Worm (Caenorhabditis elegans) whole organism, L1 larva: Measurements from ENCODE around the gene spe-18.

Source experiments
- C04F5.9 ChIP-seq: sonication (generic microtip); optimal IDR thresholded peaks from 2 replicates; lab custom pipeline; 2016; ENCODE audit warnings: missing genetic modification characterization, missing compliant biosample characterization
- C34B4.2 ChIP-seq: sonication (generic microtip); optimal IDR thresholded peaks from 2 replicates; lab custom pipeline; 2017; ENCODE audit warnings: mild to moderate bottlenecking, missing genetic modification characterization, missing compliant biosample characterization
- aha-1 ChIP-seq: fragments of 150-350 bp; optimal IDR thresholded peaks from 2 replicates; lab custom pipeline; 2014; ENCODE audit warnings: missing biosample characterization, missing genetic modification characterization
- ceh-63 ChIP-seq: fragments of 200-800 bp; sonication (Bioruptor generic); optimal IDR thresholded peaks from 2 replicates; lab custom pipeline; 2018; ENCODE audit warnings: mild to moderate bottlenecking, missing genetic modification characterization, missing compliant biosample characterization
- ceh-8 ChIP-seq: fragments of 200-800 bp; sonication (Bioruptor generic); optimal IDR thresholded peaks from 2 replicates; lab custom pipeline; 2018; ENCODE audit warnings: mild to moderate bottlenecking, missing genetic modification characterization, moderate library complexity, missing compliant biosample characterization
- ceh-82 ChIP-seq, 3 experiments: fragments of 150-350 bp in 1 of 3; sonication (generic microtip) in 2 of 3; optimal IDR thresholded peaks; 2 replicates each; lab custom pipeline; 2014 to 2017; ENCODE audit warnings: missing biosample characterization in 3 of 3, missing genetic modification characterization in 3 of 3
- efl-1 ChIP-seq, 4 experiments: fragments of 150-350 bp; optimal IDR thresholded peaks in 3 of 4; peaks in 1 of 4; 1 replicate in 1 of 4; 2 replicates in 3 of 4; lab custom pipeline; 2014; ENCODE audit warnings: missing biosample characterization in 2 of 4, missing genetic modification characterization in 2 of 4, missing genetic modification reagents in 2 of 4
- efl-3 ChIP-seq: fragments of 200-800 bp; sonication (Bioruptor generic); optimal IDR thresholded peaks from 2 replicates; lab custom pipeline; 2018; ENCODE audit warnings: mild to moderate bottlenecking, missing genetic modification characterization, missing compliant biosample characterization
- egl-13 ChIP-seq: sonication (generic microtip); optimal IDR thresholded peaks from 2 replicates; lab custom pipeline; 2016; ENCODE audit warnings: missing genotype, missing genetic modification reagents, missing genetic modification characterization, missing compliant biosample characterization
- elt-2 ChIP-seq: sonication (generic microtip); optimal IDR thresholded peaks from 2 replicates; lab custom pipeline; 2016; ENCODE audit warnings: missing genetic modification characterization, mild to moderate bottlenecking, inconsistent platforms, missing compliant biosample characterization, missing genetic modification reagents
- elt-3 ChIP-seq, 6 experiments: fragments of 150-350 bp in 1 of 6; sonication (generic microtip); optimal IDR thresholded peaks; 2 replicates each; lab custom pipeline; 2017 to 2018; ENCODE audit warnings: missing biosample characterization in 6 of 6, missing genetic modification characterization in 6 of 6, inconsistent platforms in 1 of 6
- ets-5 ChIP-seq: fragments of 200-800 bp; sonication (Bioruptor generic); IDR thresholded peaks from 2 replicates; pipeline ENCODE4 v1.3.6; 2022; ENCODE audit warnings: missing genetic modification characterization, missing compliant biosample characterization
- fkh-10 ChIP-seq: sonication (generic microtip); optimal IDR thresholded peaks from 2 replicates; lab custom pipeline; 2017; ENCODE audit warnings: missing biosample characterization, missing genetic modification reagents, missing genetic modification characterization
- fkh-4 ChIP-seq: sonication (generic microtip); optimal IDR thresholded peaks from 2 replicates; lab custom pipeline; 2016; ENCODE audit warnings: missing compliant biosample characterization, missing genetic modification characterization, borderline replicate concordance
- fos-1 ChIP-seq: fragments of 150-350 bp; optimal IDR thresholded peaks from 2 replicates; lab custom pipeline; 2014; ENCODE audit warnings: missing biosample characterization, missing genetic modification characterization
- hlh-4 ChIP-seq: sonication (generic microtip); optimal IDR thresholded peaks from 2 replicates; lab custom pipeline; 2016; ENCODE audit warnings: mild to moderate bottlenecking, missing genetic modification characterization, missing compliant biosample characterization
- isw-1 ChIP-seq: fragments of 200-800 bp; sonication (Bioruptor generic); IDR thresholded peaks from 2 replicates; pipeline ENCODE4 v1.3.6; 2022; ENCODE audit warnings: missing genetic modification characterization, missing compliant biosample characterization
- jun-1 ChIP-seq: fragments of 150-350 bp; optimal IDR thresholded peaks from 2 replicates; lab custom pipeline; 2014; ENCODE audit warnings: missing biosample characterization, missing genetic modification reagents, missing genetic modification characterization
- lin-13 ChIP-seq: fragments of 150-350 bp; optimal IDR thresholded peaks from 2 replicates; lab custom pipeline; 2014; ENCODE audit warnings: missing biosample characterization, missing genetic modification reagents, missing genetic modification characterization
- lin-15B ChIP-seq: fragments of 150-350 bp; sonication (generic microtip); optimal IDR thresholded peaks from 3 replicates; lab custom pipeline; 2014; ENCODE audit warnings: missing biosample characterization, missing genetic modification characterization
- lsy-2 ChIP-seq, 2 experiments: fragments of 150-350 bp; optimal IDR thresholded peaks; 2 replicates each; lab custom pipeline; 2014; ENCODE audit warnings: missing biosample characterization in 2 of 2, missing genetic modification characterization in 2 of 2
- mab-9 ChIP-seq: fragments of 200-800 bp; sonication (Bioruptor generic); IDR thresholded peaks from 2 replicates; pipeline ENCODE4 v1.3.6; 2022; ENCODE audit warnings: missing genetic modification reagents, missing genetic modification characterization, missing compliant biosample characterization
- mef-2 ChIP-seq: fragments of 150-350 bp; optimal IDR thresholded peaks from 2 replicates; lab custom pipeline; 2014; ENCODE audit warnings: missing biosample characterization, missing genetic modification characterization
- nhr-11 ChIP-seq: fragments of 150-350 bp; optimal IDR thresholded peaks from 2 replicates; lab custom pipeline; 2014; ENCODE audit warnings: missing biosample characterization, missing genetic modification characterization
- nhr-12 ChIP-seq: sonication (generic microtip); optimal IDR thresholded peaks from 2 replicates; lab custom pipeline; 2017; ENCODE audit warnings: missing biosample characterization, missing genetic modification characterization
- nhr-19 ChIP-seq: fragments of 200-800 bp; sonication (Bioruptor generic); conservative IDR thresholded peaks from 2 replicates; pipeline ENCODE4 v1.3.6; 2022; ENCODE audit warnings: missing genetic modification characterization, missing compliant biosample characterization
- nhr-20 ChIP-seq: sonication (generic microtip); optimal IDR thresholded peaks from 2 replicates; lab custom pipeline; 2016; ENCODE audit warnings: mild to moderate bottlenecking, missing genetic modification characterization, missing compliant biosample characterization
- nhr-237 ChIP-seq: fragments of 150-350 bp; optimal IDR thresholded peaks from 2 replicates; lab custom pipeline; 2014; ENCODE audit warnings: missing biosample characterization, missing genetic modification characterization
- nhr-76 ChIP-seq: sonication (generic microtip); optimal IDR thresholded peaks from 2 replicates; lab custom pipeline; 2017; ENCODE audit warnings: missing biosample characterization, missing genetic modification characterization
- nhr-77 ChIP-seq: fragments of 150-350 bp; optimal IDR thresholded peaks from 2 replicates; lab custom pipeline; 2014; ENCODE audit warnings: missing biosample characterization, missing genetic modification characterization
- nhr-84 ChIP-seq: sonication (generic microtip); optimal IDR thresholded peaks from 2 replicates; lab custom pipeline; 2017; ENCODE audit warnings: missing biosample characterization, missing genetic modification characterization
- nhr-85 ChIP-seq: sonication (generic microtip); peaks from one replicate; lab custom pipeline; 2016; ENCODE audit warnings: missing genetic modification characterization, inconsistent platforms, missing compliant biosample characterization
- nhr-90 ChIP-seq: sonication (generic microtip); optimal IDR thresholded peaks from 2 replicates; lab custom pipeline; 2016; ENCODE audit warnings: mild to moderate bottlenecking, missing genetic modification characterization, missing compliant biosample characterization; ENCODE audit not compliant: poor library complexity
- pag-3 ChIP-seq: sonication (generic microtip); optimal IDR thresholded peaks from 2 replicates; lab custom pipeline; 2017; ENCODE audit warnings: missing genetic modification characterization, mild to moderate bottlenecking, missing compliant biosample characterization, antibody characterized with exemption, borderline replicate concordance; ENCODE audit not compliant: insufficient read depth
- pax-3 ChIP-seq: fragments of 200-800 bp; sonication (Bioruptor generic); optimal IDR thresholded peaks from 2 replicates; lab custom pipeline; 2018; ENCODE audit warnings: mild to moderate bottlenecking, missing genetic modification characterization, moderate library complexity, missing compliant biosample characterization
- pqm-1 ChIP-seq: sonication (generic microtip); optimal IDR thresholded peaks from 3 replicates; lab custom pipeline; 2017; ENCODE audit warnings: missing biosample characterization, missing genetic modification characterization
- rnt-1 ChIP-seq: sonication (generic microtip); optimal IDR thresholded peaks from 2 replicates; lab custom pipeline; 2016; ENCODE audit warnings: mild to moderate bottlenecking, missing genetic modification characterization, moderate library complexity, missing compliant biosample characterization
- skn-1 ChIP-seq: fragments of 150-350 bp; optimal IDR thresholded peaks from 2 replicates; lab custom pipeline; 2014; ENCODE audit warnings: missing biosample characterization, missing genetic modification characterization
- snpc-4 ChIP-seq: fragments of 150-350 bp; optimal IDR thresholded peaks from 2 replicates; lab custom pipeline; 2014; ENCODE audit warnings: missing biosample characterization, missing genetic modification characterization
- snu-23 ChIP-seq: sonication (generic microtip); optimal IDR thresholded peaks from 2 replicates; lab custom pipeline; 2016; ENCODE audit warnings: missing genetic modification characterization, missing compliant biosample characterization
- sptf-1 ChIP-seq: fragments of 150-350 bp; optimal IDR thresholded peaks from 2 replicates; lab custom pipeline; 2014; ENCODE audit warnings: missing biosample characterization, missing genetic modification characterization
- swsn-7 ChIP-seq: sonication (generic microtip); optimal IDR thresholded peaks from 2 replicates; lab custom pipeline; 2016; ENCODE audit warnings: missing genetic modification characterization, missing compliant biosample characterization
- tbx-2 ChIP-seq: sonication (generic microtip); optimal IDR thresholded peaks from 2 replicates; lab custom pipeline; 2016; ENCODE audit warnings: missing genetic modification characterization, missing compliant biosample characterization
- tlp-1 ChIP-seq: fragments of 150-350 bp; optimal IDR thresholded peaks from 2 replicates; lab custom pipeline; 2014; ENCODE audit warnings: missing biosample characterization, missing genetic modification characterization
- unc-130 ChIP-seq: fragments of 150-350 bp; optimal IDR thresholded peaks from 2 replicates; lab custom pipeline; 2017; ENCODE audit warnings: missing biosample characterization, missing genetic modification characterization, inconsistent platforms
- unc-86 ChIP-seq: sonication (generic microtip); optimal IDR thresholded peaks from 2 replicates; lab custom pipeline; 2016; ENCODE audit warnings: missing genetic modification characterization, missing compliant biosample characterization
- unc-98 ChIP-seq: fragments of 200-800 bp; sonication (Bioruptor generic); IDR thresholded peaks from 2 replicates; pipeline ENCODE4 v1.3.6; 2022; ENCODE audit warnings: missing genetic modification characterization, missing compliant biosample characterization
- vab-15 ChIP-seq: sonication (generic microtip); optimal IDR thresholded peaks from 2 replicates; lab custom pipeline; 2017; ENCODE audit warnings: missing genotype, mild to moderate bottlenecking, missing genetic modification characterization, missing compliant biosample characterization
- zag-1 ChIP-seq: fragments of 150-350 bp; optimal IDR thresholded peaks from 2 replicates; lab custom pipeline; 2014; ENCODE audit warnings: missing biosample characterization, missing genetic modification characterization
- ztf-11 ChIP-seq, 2 experiments: sonication (generic microtip); optimal IDR thresholded peaks; 2 replicates each; lab custom pipeline; 2016 to 2017; ENCODE audit warnings: missing genetic modification characterization in 2 of 2, missing biosample characterization in 1 of 2, missing compliant biosample characterization in 1 of 2

Gene spe-18

ce11 chrII:13153299-13153698 lies at the start of gene spe-18:
Gene spe-18 (minus strand): TSS chrII:13153399.
- TF ChIP-seq ets-5 (no peak), efl-1 (optimal IDR thresholded peaks at IDR 0.05; lab: Kevin White, UChicago) (no peak), efl-1 (GFP tag; optimal IDR thresholded peaks at IDR 0.05 in 1 of 2; lab: Kevin White, UChicago) (peak in 1 of 2 experiments; percentile 46)

ce11 chrII:13199674-13200215 lies 46.5 kb upstream of the spe-18 start, which contains the start of gene btf-1:
Gene btf-1 (plus strand): TSS chrII:13200165.
- TF ChIP-seq pax-3 (tag; lab: Kevin White, UChicago) (peak; percentile 97), elt-2 (peak; percentile 78), aha-1 (tag; lab: Kevin White, UChicago) (peak; percentile 23), ztf-11 (tag; optimal IDR thresholded peaks at IDR 0.05; lab: Kevin White, UChicago) (peak in 1 of 2 experiments; percentile 85), sptf-1 (no peak), C34B4.2 (tag; lab: Kevin White, UChicago) (no peak), mab-9 (GFP tag; lab: Robert Waterston, UW) (peak; percentile 68; the same call in 1 of the 2 replicates), fos-1 (peak; percentile 73), snpc-4 (tag; lab: Kevin White, UChicago) (peak; percentile 64), nhr-90 (peak; percentile 94), nhr-20 (tag; lab: Kevin White, UChicago) (peak; percentile 88), swsn-7 (tag; lab: Kevin White, UChicago) (peak; percentile 83), lin-15B (tag; lab: Kevin White, UChicago) (peak; percentile 59), mef-2 (tag; lab: Kevin White, UChicago) (no peak), fkh-4 (tag; lab: Kevin White, UChicago) (peak; percentile 79), lin-13 (GFP tag; lab: Kevin White, UChicago) (peak; percentile 9), nhr-76 (no peak), pqm-1 (tag; lab: Kevin White, UChicago) (no peak), tlp-1 (no peak), C04F5.9 (tag; lab: Kevin White, UChicago) (peak; percentile 82), unc-130 (no peak), vab-15 (peak; percentile 48), nhr-77 (peak; percentile 70), elt-3 (tag; optimal IDR thresholded peaks at IDR 0.05; lab: Kevin White, UChicago) (peak in 2 of 6 experiments; percentile 49 to 74), egl-13 (tag; lab: Kevin White, UChicago) (peak; percentile 80), nhr-237 (tag; lab: Kevin White, UChicago) (peak; percentile 50), ceh-63 (GFP tag; lab: Kevin White, UChicago) (no peak), unc-98 (GFP tag; lab: Robert Waterston, UW) (peak; percentile 87), snu-23 (GFP tag; lab: Kevin White, UChicago) (peak; percentile 85), nhr-85 (tag; lab: Kevin White, UChicago) (peak; percentile 97), jun-1 (tag; lab: Kevin White, UChicago) (peak; percentile 61), nhr-84 (tag; lab: Kevin White, UChicago) (no peak), tbx-2 (tag; lab: Kevin White, UChicago) (peak; percentile 90), ets-5 (no peak), nhr-19 (peak; percentile 86), pag-3 (tag; lab: Kevin White, UChicago) (no peak), efl-3 (GFP tag; lab: Kevin White, UChicago) (peak; percentile 52), isw-1 (GFP tag; lab: Robert Waterston, UW) (peak; percentile 87), zag-1 (tag; lab: Kevin White, UChicago) (peak; percentile 43), ceh-8 (GFP tag; lab: Kevin White, UChicago) (peak; percentile 84), ceh-82 (tag; optimal IDR thresholded peaks at IDR 0.05; lab: Kevin White, UChicago) (peak; percentile 6 to 56 (median 32)), fkh-10 (GFP tag; lab: Kevin White, UChicago) (no peak), lsy-2 (tag; optimal IDR thresholded peaks at IDR 0.05; lab: Kevin White, UChicago) (peak; percentile 74 to 84), unc-86 (tag; lab: Kevin White, UChicago) (peak; percentile 82), nhr-11 (tag; lab: Kevin White, UChicago) (no peak), hlh-4 (tag; lab: Kevin White, UChicago) (peak; percentile 69), nhr-12 (tag; lab: Kevin White, UChicago) (no peak), skn-1 (tag; lab: Kevin White, UChicago) (peak; percentile 28), rnt-1 (tag; lab: Kevin White, UChicago) (peak; percentile 88)
